Worm (Caenorhabditis elegans) whole organism, L3 larva: Measurements from ENCODE around the gene F09D12.2.

Experiments used
- ama-1 ChIP-seq: fragments of 150-350 bp; optimal IDR thresholded peaks from 2 replicates; lab custom pipeline; 2018
- ceh-28 ChIP-seq: fragments of 150-350 bp; optimal IDR thresholded peaks from 2 replicates; lab custom pipeline; 2014; ENCODE audit warnings: missing biosample characterization, missing genetic modification reagents, missing genetic modification characterization
- egl-5 ChIP-seq: fragments of 150-350 bp; optimal IDR thresholded peaks from 2 replicates; lab custom pipeline; 2017; ENCODE audit warnings: missing biosample characterization, missing genetic modification reagents, missing genetic modification characterization, inconsistent platforms
- eor-1 ChIP-seq, 2 experiments: fragments of 150-350 bp; optimal IDR thresholded peaks; 2 replicates each; lab custom pipeline; 2014 to 2018; ENCODE audit warnings: missing biosample characterization in 2 of 2, missing genetic modification characterization in 2 of 2
- lin-39 ChIP-seq: fragments of 150-350 bp; optimal IDR thresholded peaks from 2 replicates; lab custom pipeline; 2018; ENCODE audit warnings: missing biosample characterization, missing genetic modification reagents, missing genetic modification characterization
- nfya-1 ChIP-seq: sonication (generic microtip); optimal IDR thresholded peaks from 2 replicates; lab custom pipeline; 2017; ENCODE audit warnings: missing genetic modification characterization, mild to moderate bottlenecking, missing compliant biosample characterization, antibody characterized with exemption, moderate library complexity; ENCODE audit not compliant: insufficient read depth
- nhr-11 ChIP-seq: fragments of 150-350 bp; optimal IDR thresholded peaks from 2 replicates; lab custom pipeline; 2014; ENCODE audit warnings: missing biosample characterization, missing genetic modification characterization
- pha-4 ChIP-seq: fragments of 150-350 bp; optimal IDR thresholded peaks from 2 replicates; lab custom pipeline; 2014; ENCODE audit warnings: missing biosample characterization, missing genetic modification reagents, missing genetic modification characterization
- skn-1 ChIP-seq: fragments of 150-350 bp; optimal IDR thresholded peaks from 2 replicates; lab custom pipeline; 2014; ENCODE audit warnings: missing biosample characterization, missing genetic modification characterization
- unc-39 ChIP-seq: sonication (generic microtip); optimal IDR thresholded peaks from 4 replicates; lab custom pipeline; 2017; ENCODE audit warnings: missing biosample characterization, missing genetic modification characterization
- ztf-11 ChIP-seq: fragments of 150-350 bp; optimal IDR thresholded peaks from 2 replicates; lab custom pipeline; 2014; ENCODE audit warnings: missing biosample characterization, missing genetic modification characterization

ce11 chrIV:3447350-3447749 is 3.3 kb upstream of the F09D12.2 start:
- TF ChIP-seq skn-1 (tag; lab: Kevin White, UChicago) (no peak), nhr-11 (tag; lab: Kevin White, UChicago) (no peak), ztf-11 (tag; lab: Kevin White, UChicago) (no peak), eor-1 (tag; optimal IDR thresholded peaks at IDR 0.05; lab: Kevin White, UChicago) (no peak), egl-5 (tag; lab: Kevin White, UChicago) (no peak), ceh-28 (no peak), unc-39 (tag; lab: Kevin White, UChicago) (no peak), pha-4 (tag; lab: Kevin White, UChicago) (no peak), lin-39 (no peak), ama-1 (no peak), nfya-1 (tag; lab: Kevin White, UChicago) (no peak)
